Worm (Caenorhabditis elegans) whole organism, L1 larva: ENCODE results near the gene F13B6.3.

Experiments used
- F16B12.6 ChIP-seq: fragments of 150-350 bp; optimal IDR thresholded peaks from 2 replicates; lab custom pipeline; 2014; ENCODE audit warnings: missing biosample characterization, missing genetic modification characterization
- aly-2 ChIP-seq: fragments of 150-350 bp; optimal IDR thresholded peaks from 2 replicates; lab custom pipeline; 2014; ENCODE audit warnings: missing biosample characterization, missing genetic modification characterization
- elt-3 ChIP-seq, 6 experiments: fragments of 150-350 bp in 1 of 6; sonication (generic microtip); optimal IDR thresholded peaks; 2 replicates each; lab custom pipeline; 2017 to 2018; ENCODE audit warnings: missing biosample characterization in 6 of 6, missing genetic modification characterization in 6 of 6, inconsistent platforms in 1 of 6
- lin-15B ChIP-seq: fragments of 150-350 bp; sonication (generic microtip); optimal IDR thresholded peaks from 3 replicates; lab custom pipeline; 2014; ENCODE audit warnings: missing biosample characterization, missing genetic modification characterization
- lsy-2 ChIP-seq, 2 experiments: fragments of 150-350 bp; optimal IDR thresholded peaks; 2 replicates each; lab custom pipeline; 2014; ENCODE audit warnings: missing biosample characterization in 2 of 2, missing genetic modification characterization in 2 of 2
- mdl-1 ChIP-seq, 2 experiments: fragments of 150-350 bp; optimal IDR thresholded peaks; 2 replicates each; lab custom pipeline; 2014 to 2017; ENCODE audit warnings: missing biosample characterization in 2 of 2, missing genetic modification characterization in 2 of 2, inconsistent platforms in 1 of 2
- nhr-20 ChIP-seq: sonication (generic microtip); optimal IDR thresholded peaks from 2 replicates; lab custom pipeline; 2016; ENCODE audit warnings: mild to moderate bottlenecking, missing genetic modification characterization, missing compliant biosample characterization
- nhr-237 ChIP-seq: fragments of 150-350 bp; optimal IDR thresholded peaks from 2 replicates; lab custom pipeline; 2014; ENCODE audit warnings: missing biosample characterization, missing genetic modification characterization
- snpc-4 ChIP-seq: fragments of 150-350 bp; optimal IDR thresholded peaks from 2 replicates; lab custom pipeline; 2014; ENCODE audit warnings: missing biosample characterization, missing genetic modification characterization
- ztf-11 ChIP-seq, 2 experiments: sonication (generic microtip); optimal IDR thresholded peaks; 2 replicates each; lab custom pipeline; 2016 to 2017; ENCODE audit warnings: missing genetic modification characterization in 2 of 2, missing biosample characterization in 1 of 2, missing compliant biosample characterization in 1 of 2

DNA sequence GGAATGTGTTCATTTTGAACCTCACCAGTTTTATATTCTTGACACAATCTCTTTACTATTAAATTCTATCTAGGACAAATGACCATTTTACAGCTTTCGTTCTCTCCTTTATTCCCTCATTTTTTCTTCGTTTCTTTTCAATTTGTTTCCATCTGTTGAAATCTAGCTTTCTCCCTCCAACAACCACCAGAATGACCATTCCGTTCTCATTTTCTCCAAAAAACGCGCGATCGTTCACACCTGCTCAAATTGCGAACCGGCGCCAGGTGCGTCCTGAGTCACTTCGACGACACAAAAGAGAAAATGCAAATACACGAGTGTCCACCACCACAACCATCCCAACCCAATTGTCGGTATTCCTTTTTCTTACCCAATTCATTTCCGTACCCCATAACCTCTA is 9.5 kb downstream of the F13B6.3 start, which contains the start of gene F13B6.1:
- TF ChIP-seq elt-3 (tag; optimal IDR thresholded peaks at IDR 0.05; lab: Kevin White, UChicago) (no peak), lin-15B (tag; lab: Kevin White, UChicago) (no peak), lsy-2 (tag; optimal IDR thresholded peaks at IDR 0.05; lab: Kevin White, UChicago) (no peak), mdl-1 (tag; optimal IDR thresholded peaks at IDR 0.05; lab: Kevin White, UChicago) (no peak), snpc-4 (tag; lab: Kevin White, UChicago) (no peak), F16B12.6 (tag; lab: Kevin White, UChicago) (no peak), nhr-20 (tag; lab: Kevin White, UChicago) (no peak), nhr-237 (no peak), aly-2 (no peak), ztf-11 (tag; optimal IDR thresholded peaks at IDR 0.05; lab: Kevin White, UChicago) (no peak)
